Worm (Caenorhabditis elegans) whole organism, L3 larva: Measurements from ENCODE around the gene ZK1320.3.
A peak's percentile ranks its signal among the peaks of the same experiment; 100 is the strongest.

Experiments
- R02D3.7 ChIP-seq: fragments of 150-350 bp; optimal IDR thresholded peaks from 2 replicates; lab custom pipeline; 2014; ENCODE audit warnings: missing biosample characterization, missing genetic modification characterization
- ZK546.5 ChIP-seq: sonication (generic microtip); optimal IDR thresholded peaks from 2 replicates; lab custom pipeline; 2017; ENCODE audit warnings: missing biosample characterization, missing genetic modification characterization
- aly-2 ChIP-seq: fragments of 150-350 bp; optimal IDR thresholded peaks from 2 replicates; lab custom pipeline; 2014; ENCODE audit warnings: missing biosample characterization, missing genetic modification characterization
- ceh-16 ChIP-seq: sonication (generic microtip); optimal IDR thresholded peaks from 2 replicates; lab custom pipeline; 2017; ENCODE audit warnings: missing biosample characterization, missing genetic modification characterization
- ceh-28 ChIP-seq: fragments of 150-350 bp; optimal IDR thresholded peaks from 2 replicates; lab custom pipeline; 2014; ENCODE audit warnings: missing biosample characterization, missing genetic modification reagents, missing genetic modification characterization
- ceh-82 ChIP-seq: fragments of 150-350 bp; optimal IDR thresholded peaks from 2 replicates; lab custom pipeline; 2014; ENCODE audit warnings: missing biosample characterization, missing genetic modification characterization
- ceh-9 ChIP-seq: sonication (generic microtip); optimal IDR thresholded peaks from 2 replicates; lab custom pipeline; 2018; ENCODE audit warnings: missing biosample characterization, missing genetic modification characterization
- daf-12 ChIP-seq: fragments of 150-350 bp; optimal IDR thresholded peaks from 2 replicates; lab custom pipeline; 2014; ENCODE audit warnings: missing biosample characterization, missing genetic modification reagents, missing genetic modification characterization
- egl-27 ChIP-seq: sonication (generic microtip); optimal IDR thresholded peaks from 4 replicates; lab custom pipeline; 2017; ENCODE audit warnings: missing biosample characterization, missing genetic modification reagents, missing genetic modification characterization
- egl-5 ChIP-seq: fragments of 150-350 bp; optimal IDR thresholded peaks from 2 replicates; lab custom pipeline; 2017; ENCODE audit warnings: missing biosample characterization, missing genetic modification reagents, missing genetic modification characterization, inconsistent platforms
- elt-1 ChIP-seq: fragments of 150-350 bp; optimal IDR thresholded peaks from 2 replicates; lab custom pipeline; 2014; ENCODE audit warnings: missing biosample characterization, missing genetic modification characterization
- elt-2 ChIP-seq: sonication (generic microtip); optimal IDR thresholded peaks from 2 replicates; lab custom pipeline; 2016; ENCODE audit warnings: missing genetic modification reagents, mild to moderate bottlenecking, missing genetic modification characterization, missing compliant biosample characterization
- elt-3 ChIP-seq, 3 experiments: fragments of 150-350 bp in 1 of 3; sonication (generic microtip) in 2 of 3; optimal IDR thresholded peaks; 2 replicates in 2 of 3; 4 replicates in 1 of 3; lab custom pipeline; 2014 to 2017; ENCODE audit warnings: missing biosample characterization in 3 of 3, missing genetic modification characterization in 3 of 3
- eor-1 ChIP-seq, 2 experiments: fragments of 150-350 bp; optimal IDR thresholded peaks; 2 replicates each; lab custom pipeline; 2014 to 2018; ENCODE audit warnings: missing biosample characterization in 2 of 2, missing genetic modification characterization in 2 of 2
- fkh-2 ChIP-seq: fragments of 150-350 bp; optimal IDR thresholded peaks from 2 replicates; lab custom pipeline; 2014; ENCODE audit warnings: missing biosample characterization, missing genetic modification reagents, missing genetic modification characterization
- fos-1 ChIP-seq: fragments of 150-350 bp; optimal IDR thresholded peaks from 2 replicates; lab custom pipeline; 2014; ENCODE audit warnings: missing biosample characterization, missing genetic modification characterization
- hmg-11 ChIP-seq: sonication (generic microtip); optimal IDR thresholded peaks from 2 replicates; lab custom pipeline; 2016; ENCODE audit warnings: missing genetic modification characterization, missing compliant biosample characterization
- jun-1 ChIP-seq: fragments of 150-350 bp; optimal IDR thresholded peaks from 2 replicates; lab custom pipeline; 2014; ENCODE audit warnings: missing biosample characterization, missing genetic modification reagents, missing genetic modification characterization
- lin-15B ChIP-seq: fragments of 150-350 bp; optimal IDR thresholded peaks from 2 replicates; lab custom pipeline; 2014; ENCODE audit warnings: missing biosample characterization, missing genetic modification characterization
- lin-39 ChIP-seq: fragments of 150-350 bp; optimal IDR thresholded peaks from 2 replicates; lab custom pipeline; 2018; ENCODE audit warnings: missing biosample characterization, missing genetic modification reagents, missing genetic modification characterization
- lsy-12 ChIP-seq: sonication (generic microtip); optimal IDR thresholded peaks from 2 replicates; lab custom pipeline; 2016; ENCODE audit warnings: mild to moderate bottlenecking, missing genetic modification characterization, missing compliant biosample characterization
- mdl-1 ChIP-seq: fragments of 150-350 bp; optimal IDR thresholded peaks from 2 replicates; lab custom pipeline; 2014; ENCODE audit warnings: missing biosample characterization, missing genetic modification characterization
- mml-1 ChIP-seq: fragments of 150-350 bp; sonication (generic microtip); optimal IDR thresholded peaks from 3 replicates; lab custom pipeline; 2014; ENCODE audit warnings: missing biosample characterization, missing genetic modification characterization
- nfya-1 ChIP-seq: sonication (generic microtip); optimal IDR thresholded peaks from 2 replicates; lab custom pipeline; 2017; ENCODE audit warnings: missing genetic modification characterization, mild to moderate bottlenecking, missing compliant biosample characterization, antibody characterized with exemption, moderate library complexity; ENCODE audit not compliant: insufficient read depth
- nhr-11 ChIP-seq: fragments of 150-350 bp; optimal IDR thresholded peaks from 2 replicates; lab custom pipeline; 2014; ENCODE audit warnings: missing biosample characterization, missing genetic modification characterization
- nhr-12 ChIP-seq: fragments of 150-350 bp; optimal IDR thresholded peaks from 2 replicates; lab custom pipeline; 2014; ENCODE audit warnings: missing biosample characterization, missing genetic modification characterization
- nhr-23 ChIP-seq: fragments of 150-350 bp; optimal IDR thresholded peaks from 2 replicates; lab custom pipeline; 2014; ENCODE audit warnings: missing biosample characterization, missing genetic modification reagents, missing genetic modification characterization
- nhr-237 ChIP-seq: fragments of 150-350 bp; optimal IDR thresholded peaks from 2 replicates; lab custom pipeline; 2014; ENCODE audit warnings: missing biosample characterization, missing genetic modification characterization
- nhr-25 ChIP-seq: sonication (generic microtip); optimal IDR thresholded peaks from 2 replicates; lab custom pipeline; 2017; ENCODE audit warnings: missing biosample characterization, missing genetic modification characterization
- nhr-43 ChIP-seq: sonication (generic microtip); optimal IDR thresholded peaks from 2 replicates; lab custom pipeline; 2016; ENCODE audit warnings: mild to moderate bottlenecking, missing genetic modification characterization, missing compliant biosample characterization; ENCODE audit not compliant: poor library complexity, severe bottlenecking
- nhr-67 ChIP-seq: fragments of 150-350 bp; optimal IDR thresholded peaks from 2 replicates; lab custom pipeline; 2014; ENCODE audit warnings: missing biosample characterization, missing genetic modification characterization
- nhr-76 ChIP-seq: fragments of 150-350 bp; sonication (generic microtip); optimal IDR thresholded peaks from 5 replicates; lab custom pipeline; 2014; ENCODE audit warnings: missing biosample characterization, missing genetic modification characterization
- nhr-77 ChIP-seq: fragments of 150-350 bp; optimal IDR thresholded peaks from 2 replicates; lab custom pipeline; 2014; ENCODE audit warnings: missing biosample characterization, missing genetic modification characterization
- pha-4 ChIP-seq: fragments of 150-350 bp; optimal IDR thresholded peaks from 2 replicates; lab custom pipeline; 2014; ENCODE audit warnings: missing biosample characterization, missing genetic modification reagents, missing genetic modification characterization
- pqm-1 ChIP-seq: fragments of 150-350 bp; optimal IDR thresholded peaks from 2 replicates; lab custom pipeline; 2017; ENCODE audit warnings: missing biosample characterization, missing genetic modification characterization, inconsistent platforms
- sea-2 ChIP-seq: fragments of 150-350 bp; sonication (generic microtip); optimal IDR thresholded peaks from 4 replicates; lab custom pipeline; 2014; ENCODE audit warnings: missing biosample characterization, missing genetic modification reagents, missing genetic modification characterization
- skn-1 ChIP-seq: fragments of 150-350 bp; optimal IDR thresholded peaks from 2 replicates; lab custom pipeline; 2014; ENCODE audit warnings: missing biosample characterization, missing genetic modification characterization
- snpc-4 ChIP-seq: fragments of 150-350 bp; optimal IDR thresholded peaks from 2 replicates; lab custom pipeline; 2014; ENCODE audit warnings: missing biosample characterization, missing genetic modification characterization
- tbx-2 ChIP-seq: sonication (generic microtip); optimal IDR thresholded peaks from 2 replicates; lab custom pipeline; 2016; ENCODE audit warnings: mild to moderate bottlenecking, missing genetic modification characterization, missing compliant biosample characterization
- unc-39 ChIP-seq: sonication (generic microtip); optimal IDR thresholded peaks from 4 replicates; lab custom pipeline; 2017; ENCODE audit warnings: missing biosample characterization, missing genetic modification characterization
- unc-62 ChIP-seq: fragments of 150-350 bp; sonication (generic microtip); optimal IDR thresholded peaks from 4 replicates; lab custom pipeline; 2014; ENCODE audit warnings: missing biosample characterization, missing genetic modification reagents, missing genetic modification characterization
- zag-1 ChIP-seq: fragments of 150-350 bp; optimal IDR thresholded peaks from 2 replicates; lab custom pipeline; 2014; ENCODE audit warnings: missing biosample characterization, missing genetic modification characterization
- ztf-11 ChIP-seq: fragments of 150-350 bp; optimal IDR thresholded peaks from 2 replicates; lab custom pipeline; 2014; ENCODE audit warnings: missing biosample characterization, missing genetic modification characterization

The ZK1320.3 gene

ce11 chrII:9660379-9660778 lies at the start of gene ZK1320.3:
TSS of gene ZK1320.3 (minus strand) at chrII:9660419.
- peak; percentile 18 for TF ChIP-seq pqm-1
- TF ChIP-seq eor-1 (tag; optimal IDR thresholded peaks at IDR 0.05; lab: Kevin White, UChicago): no peak
- no peak for TF ChIP-seq nhr-23 (tag; lab: Kevin White, UChicago)
- TF ChIP-seq ceh-82 (tag; lab: Kevin White, UChicago): no peak
- TF ChIP-seq elt-2: peak; percentile 67

ce11 chrII:9708835-9709299 lies 48.6 kb upstream of the ZK1320.3 start, which contains the start of gene glt-5:
TSS of gene glt-5 (minus strand) at chrII:9708885.
- TF ChIP-seq unc-62 (no peak), nhr-23 (tag; lab: Kevin White, UChicago) (no peak), pqm-1 (no peak), R02D3.7 (no peak), nhr-12 (no peak), hmg-11 (tag; lab: Kevin White, UChicago) (no peak), mml-1 (tag; lab: Kevin White, UChicago) (no peak), jun-1 (tag; lab: Kevin White, UChicago) (no peak), eor-1 (tag; optimal IDR thresholded peaks at IDR 0.05; lab: Kevin White, UChicago) (no peak), nhr-11 (tag; lab: Kevin White, UChicago) (no peak), zag-1 (tag; lab: Kevin White, UChicago) (no peak), aly-2 (no peak), nhr-237 (tag; lab: Kevin White, UChicago) (no peak), nhr-77 (tag; lab: Kevin White, UChicago) (no peak), pha-4 (no peak), lin-15B (tag; lab: Kevin White, UChicago) (no peak), nhr-43 (no peak), ceh-82 (tag; lab: Kevin White, UChicago) (no peak)

ce11 chrII:9706207-9706606 lies 46.0 kb upstream of the ZK1320.3 start, which contains the start of gene Y53C12A.3:
TSS of gene Y53C12A.3 (minus strand) at chrII:9706240.
- TF ChIP-seq nfya-1 (tag; lab: Kevin White, UChicago) (peak; percentile 52), nhr-237 (tag; lab: Kevin White, UChicago) (no peak), lin-15B (tag; lab: Kevin White, UChicago) (peak; percentile 51), R02D3.7 (no peak), daf-12 (tag; lab: Kevin White, UChicago) (no peak), lsy-12 (tag; lab: Kevin White, UChicago) (no peak), egl-27 (tag; lab: Kevin White, UChicago) (no peak), nhr-76 (tag; lab: Kevin White, UChicago) (no peak), nhr-43 (no peak), ceh-82 (tag; lab: Kevin White, UChicago) (no peak), jun-1 (tag; lab: Kevin White, UChicago) (no peak), ceh-28 (tag; lab: Kevin White, UChicago) (no peak), lin-39 (peak; percentile 16), zag-1 (tag; lab: Kevin White, UChicago) (no peak), nhr-25 (tag; lab: Kevin White, UChicago) (no peak), unc-39 (no peak), aly-2 (no peak), mdl-1 (tag; lab: Kevin White, UChicago) (no peak), hmg-11 (tag; lab: Kevin White, UChicago) (peak; percentile 54), skn-1 (tag; lab: Kevin White, UChicago) (no peak), elt-1 (tag; lab: Kevin White, UChicago) (no peak), fos-1 (tag; lab: Kevin White, UChicago) (no peak), nhr-23 (tag; lab: Kevin White, UChicago) (peak; percentile 8), ceh-16 (tag; lab: Kevin White, UChicago) (no peak), ceh-9 (no peak), fkh-2 (no peak), nhr-77 (tag; lab: Kevin White, UChicago) (no peak), ztf-11 (no peak), nhr-67 (no peak), nhr-12 (no peak), elt-3 (tag; optimal IDR thresholded peaks at IDR 0.05; lab: Kevin White, UChicago) (no peak), eor-1 (tag; optimal IDR thresholded peaks at IDR 0.05; lab: Kevin White, UChicago) (no peak), tbx-2 (tag; lab: Kevin White, UChicago) (no peak), egl-5 (tag; lab: Kevin White, UChicago) (peak; percentile 4), snpc-4 (tag; lab: Kevin White, UChicago) (no peak), sea-2 (no peak), ZK546.5 (tag; lab: Kevin White, UChicago) (no peak), pha-4 (peak; percentile 78), nhr-11 (tag; lab: Kevin White, UChicago) (no peak)
- TF ChIP-seq, all 47 proteins: peak for 7
